Worm (Caenorhabditis elegans): ENCODE data around the gene twk-48.

ce11 chrIII:9908769-9909168 lies 48.2 kb downstream of the twk-48 start:
- TF ChIP-seq arid-1 (GFP tag; conservative IDR thresholded peaks at IDR 0.05) = no peak
- no peak for TF ChIP-seq unc-62 (GFP tag; optimal IDR thresholded peaks at IDR 0.05 in 1 of 2)
- TF ChIP-seq unc-62 (tag; optimal IDR thresholded peaks at IDR 0.05) = no peak
- TF ChIP-seq daf-16 (GFP tag; optimal IDR thresholded peaks at IDR 0.05) = no peak
- TF ChIP-seq daf-16 (tag; optimal IDR thresholded peaks at IDR 0.05) = no peak
- TF ChIP-seq pqm-1 (tag; optimal IDR thresholded peaks at IDR 0.05) = no peak
- no peak for TF ChIP-seq lsy-2 (tag; optimal IDR thresholded peaks at IDR 0.05)
- TF ChIP-seq zfp-3 (GFP tag; conservative IDR thresholded peaks at IDR 0.05) = no peak
- no peak for TF ChIP-seq dmd-8 (GFP tag; IDR thresholded peaks at IDR 0.05)
- no peak for TF ChIP-seq lin-29 (GFP tag; IDR thresholded peaks at IDR 0.05)
- TF ChIP-seq nhr-25 (tag; optimal IDR thresholded peaks at IDR 0.05; ENCODE audit: borderline replicate concordance, insufficient read depth) = no peak
- no peak for TF ChIP-seq nhr-237 (tag; optimal IDR thresholded peaks at IDR 0.05)
- TF ChIP-seq nhr-11 (tag; optimal IDR thresholded peaks at IDR 0.05) = no peak

Measured in whole organism, L4 larva.